Comparison of ENCODE assay signal across 1 fruit fly cellular context in the genomic region with DNA sequence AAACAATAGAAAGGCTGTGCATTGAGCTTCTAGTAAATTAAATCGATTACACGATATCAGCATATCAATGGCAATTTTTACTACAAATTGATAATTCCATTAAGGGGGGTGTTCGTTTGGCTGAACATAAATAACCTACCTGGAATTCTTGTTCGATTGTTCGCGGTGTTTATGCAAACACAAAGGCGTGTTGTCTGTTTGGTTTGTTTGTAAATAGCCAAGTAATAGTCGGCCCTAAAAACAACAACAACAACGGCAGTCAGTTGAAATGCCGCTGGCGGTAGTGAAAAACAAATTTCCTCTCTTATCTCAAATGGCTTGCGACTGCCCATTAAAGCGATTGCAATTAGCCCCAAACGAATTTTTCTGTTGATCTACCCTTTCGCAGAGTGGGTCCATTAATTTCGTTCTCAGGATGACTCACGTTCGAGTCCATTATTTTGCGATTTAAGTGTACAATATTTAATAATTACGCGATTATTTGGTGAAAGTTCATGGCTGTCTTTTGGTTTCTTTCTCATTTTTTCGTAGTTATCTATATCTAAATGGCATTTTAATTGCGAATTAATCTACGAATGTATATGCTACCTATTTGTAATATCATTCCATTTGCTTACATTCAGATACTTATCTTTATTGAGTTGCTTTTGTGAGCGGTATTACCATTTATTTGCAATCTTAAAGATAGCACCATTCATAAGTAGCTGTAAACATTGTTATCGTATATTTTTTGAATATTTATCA.
TF ChIP-seq lines count a peak whose summit lies in the region.

No protein-coding gene starts in this region.

TF ChIP-seq in whole organism, embryonic, 481 proteins besides CTCF, POLR2A, EP300 and RAD21 (continued from another document and continues in another):
- TF ChIP-seq zen2 (GFP tag; IDR thresholded peaks at IDR 0.05; lab: Robert Waterston, UW; ENCODE audit: partially characterized antibody), result no peak
- no peak for TF ChIP-seq wor (GFP tag; IDR thresholded peaks at IDR 0.05; lab: Robert Waterston, UW)
- no peak for TF ChIP-seq tin (GFP tag; optimal IDR thresholded peaks at IDR 0.05; lab: Kevin White, UChicago)
- peak; percentile 22; the same call in 1 of the 4 replicates for TF ChIP-seq Gug (GFP tag; IDR thresholded peaks at IDR 0.05; lab: Robert Waterston, UW)
- TF ChIP-seq Dll (GFP tag; IDR thresholded peaks at IDR 0.05; lab: Robert Waterston, UW; ENCODE audit: partially characterized antibody), result no peak
- TF ChIP-seq Dad (GFP tag; optimal IDR thresholded peaks at IDR 0.05; lab: Kevin White, UChicago), result no peak
- TF ChIP-seq prd (optimal IDR thresholded peaks at IDR 0.05; lab: Kevin White, UChicago), result no peak
- TF ChIP-seq prd (GFP tag; IDR thresholded peaks at IDR 0.05; lab: Robert Waterston, UW), result no peak; the same call in 1 of the 3 replicates
- TF ChIP-seq Pdp1 (GFP tag; optimal IDR thresholded peaks at IDR 0.05; lab: Kevin White, UChicago), result no peak
- TF ChIP-seq BEAF-32 (GFP tag; optimal IDR thresholded peaks at IDR 0.05; lab: Kevin White, UChicago), result no peak
- TF ChIP-seq Atf-2 (GFP tag; optimal IDR thresholded peaks at IDR 0.05; lab: Kevin White, UChicago), result no peak
- no peak for TF ChIP-seq jigr1 (GFP tag; IDR thresholded peaks at IDR 0.05; lab: Robert Waterston, UW)
- TF ChIP-seq esg (GFP tag; conservative IDR thresholded peaks at IDR 0.05; lab: Robert Waterston, UW), result no peak
- TF ChIP-seq CG10462 (GFP tag; optimal IDR thresholded peaks at IDR 0.05; lab: Kevin White, UChicago), result peak; percentile 2
- TF ChIP-seq CG3847 (GFP tag; IDR thresholded peaks at IDR 0.05; lab: Robert Waterston, UW), result no peak
- peak; percentile 23 for TF ChIP-seq Vsx1 (GFP tag; optimal IDR thresholded peaks at IDR 0.05; lab: Kevin White, UChicago)
- no peak for TF ChIP-seq CG16779 (GFP tag; IDR thresholded peaks at IDR 0.05; lab: Robert Waterston, UW)
- TF ChIP-seq ab (GFP tag; optimal IDR thresholded peaks at IDR 0.05; lab: Kevin White, UChicago), result no peak
- no peak for TF ChIP-seq slp2 (GFP tag; optimal IDR thresholded peaks at IDR 0.05; lab: Kevin White, UChicago)
- no peak for TF ChIP-seq hth (optimal IDR thresholded peaks at IDR 0.05; lab: Kevin White, UChicago)
- TF ChIP-seq gt (GFP tag; IDR thresholded peaks at IDR 0.05; lab: Robert Waterston, UW), result no peak
- TF ChIP-seq pros (GFP tag; optimal IDR thresholded peaks at IDR 0.05; lab: Kevin White, UChicago), result no peak
- TF ChIP-seq ato (GFP tag; IDR thresholded peaks at IDR 0.05; lab: Robert Waterston, UW; ENCODE audit: partially characterized antibody), result no peak
- TF ChIP-seq CG13123 (GFP tag; optimal IDR thresholded peaks at IDR 0.05; lab: Kevin White, UChicago), result no peak
- no peak for TF ChIP-seq D19B (GFP tag; optimal IDR thresholded peaks at IDR 0.05; lab: Kevin White, UChicago)
- no peak for TF ChIP-seq trem (tag; optimal IDR thresholded peaks at IDR 0.05; lab: Kevin White, UChicago)
- no peak for TF ChIP-seq kay (GFP tag; optimal IDR thresholded peaks at IDR 0.05; lab: Kevin White, UChicago)
- TF ChIP-seq dm (GFP tag; optimal IDR thresholded peaks at IDR 0.05; lab: Kevin White, UChicago), result no peak
- no peak for TF ChIP-seq cato (GFP tag; optimal IDR thresholded peaks at IDR 0.05; lab: Kevin White, UChicago; ENCODE audit: borderline replicate concordance)
- peak; percentile 16 for TF ChIP-seq Mes4 (GFP tag; optimal IDR thresholded peaks at IDR 0.05; lab: Kevin White, UChicago)
- TF ChIP-seq CG7839 (tag; optimal IDR thresholded peaks at IDR 0.05; lab: Kevin White, UChicago), result peak; percentile 22
- TF ChIP-seq CG10267 (tag; optimal IDR thresholded peaks at IDR 0.05; lab: Kevin White, UChicago), result no peak
- peak; percentile 10 for TF ChIP-seq Camta (GFP tag; optimal IDR thresholded peaks at IDR 0.05; lab: Kevin White, UChicago)
- TF ChIP-seq sr (GFP tag; IDR thresholded peaks at IDR 0.05; lab: Robert Waterston, UW), result 0 out of 3 replicates have a peak, but pooled peaks have one; percentile 20
- TF ChIP-seq CG8944 (GFP tag; optimal IDR thresholded peaks at IDR 0.05; lab: Kevin White, UChicago), result no peak
- no peak for TF ChIP-seq CG3995 (GFP tag; optimal IDR thresholded peaks at IDR 0.05; lab: Kevin White, UChicago)
- no peak for TF ChIP-seq tx (GFP tag; optimal IDR thresholded peaks at IDR 0.05; lab: Kevin White, UChicago)
- no peak for TF ChIP-seq phol (tag; optimal IDR thresholded peaks at IDR 0.05; lab: Kevin White, UChicago)
- no peak; the same call in 1 of the 2 replicates for TF ChIP-seq GATAe (GFP tag; conservative IDR thresholded peaks at IDR 0.05; lab: Robert Waterston, UW)
- TF ChIP-seq danr (GFP tag; IDR thresholded peaks at IDR 0.05; lab: Robert Waterston, UW), result no peak
- TF ChIP-seq unc-4 (GFP tag; IDR thresholded peaks at IDR 0.05; lab: Robert Waterston, UW; ENCODE audit: partially characterized antibody), result no peak
- TF ChIP-seq CG17186 (GFP tag; optimal IDR thresholded peaks at IDR 0.05; lab: Kevin White, UChicago), result no peak
- TF ChIP-seq fd3F (GFP tag; optimal IDR thresholded peaks at IDR 0.05; lab: Kevin White, UChicago), result no peak
- TF ChIP-seq Trl (optimal IDR thresholded peaks at IDR 0.05; lab: Kevin White, UChicago), result no peak
- peak; percentile 19 for TF ChIP-seq Trl (GFP tag; optimal IDR thresholded peaks at IDR 0.05; lab: Kevin White, UChicago)
- no peak; the same call in 1 of the 2 replicates for TF ChIP-seq ranshi (GFP tag; IDR thresholded peaks at IDR 0.05; lab: Robert Waterston, UW)
- peak in 1 of 2 experiments; percentile 31 for TF ChIP-seq bsh (GFP tag; optimal IDR thresholded peaks at IDR 0.05; lab: Kevin White, UChicago)
- no peak for TF ChIP-seq Drgx (GFP tag; IDR thresholded peaks at IDR 0.05; lab: Robert Waterston, UW)
- no peak for TF ChIP-seq Spps (tag; optimal IDR thresholded peaks at IDR 0.05; lab: Kevin White, UChicago)
- TF ChIP-seq dan (GFP tag; IDR thresholded peaks at IDR 0.05; lab: Robert Waterston, UW), result no peak
- TF ChIP-seq CG15479 (GFP tag; optimal IDR thresholded peaks at IDR 0.05; lab: Kevin White, UChicago), result no peak
- no peak for TF ChIP-seq Max (GFP tag; optimal IDR thresholded peaks at IDR 0.05; lab: Kevin White, UChicago)
- TF ChIP-seq CG31365 (tag; optimal IDR thresholded peaks at IDR 0.05; lab: Kevin White, UChicago), result no peak
- TF ChIP-seq toy (GFP tag; IDR thresholded peaks at IDR 0.05; lab: Robert Waterston, UW), result no peak
- TF ChIP-seq Awh (GFP tag; IDR thresholded peaks at IDR 0.05; lab: Robert Waterston, UW), result peak; percentile 68; the same call in 1 of the 2 replicates
- peak; percentile 27 for TF ChIP-seq Hand (GFP tag; optimal IDR thresholded peaks at IDR 0.05; lab: Kevin White, UChicago)
- TF ChIP-seq CG9609 (GFP tag; optimal IDR thresholded peaks at IDR 0.05; lab: Kevin White, UChicago), result no peak
- no peak for TF ChIP-seq aop (GFP tag; IDR thresholded peaks at IDR 0.05; lab: Robert Waterston, UW)
- peak; percentile 22 for TF ChIP-seq salm (tag; optimal IDR thresholded peaks at IDR 0.05; lab: Kevin White, UChicago)
- TF ChIP-seq Usf (GFP tag; optimal IDR thresholded peaks at IDR 0.05; lab: Kevin White, UChicago), result no peak
- TF ChIP-seq HmgD (GFP tag; optimal IDR thresholded peaks at IDR 0.05; lab: Kevin White, UChicago), result no peak
- TF ChIP-seq Elba2 (GFP tag; optimal IDR thresholded peaks at IDR 0.05; lab: Kevin White, UChicago), result no peak
- TF ChIP-seq Hr3 (GFP tag; optimal IDR thresholded peaks at IDR 0.05; lab: Kevin White, UChicago), result peak; percentile 27
- no peak for TF ChIP-seq Blimp-1 (GFP tag; optimal IDR thresholded peaks at IDR 0.05; lab: Kevin White, UChicago)
- no peak for TF ChIP-seq CG12104 (GFP tag; optimal IDR thresholded peaks at IDR 0.05; lab: Kevin White, UChicago)
- TF ChIP-seq CG3407 (GFP tag; optimal IDR thresholded peaks at IDR 0.05; lab: Kevin White, UChicago), result peak; percentile 34
- no peak for TF ChIP-seq Myb (GFP tag; optimal IDR thresholded peaks at IDR 0.05; lab: Kevin White, UChicago)
- TF ChIP-seq CG7372 (GFP tag; IDR thresholded peaks at IDR 0.05; lab: Robert Waterston, UW), result no peak
- no peak for TF ChIP-seq mld (GFP tag; IDR thresholded peaks at IDR 0.05; lab: Robert Waterston, UW; ENCODE audit: partially characterized antibody)
- TF ChIP-seq CG18599 (GFP tag; optimal IDR thresholded peaks at IDR 0.05; lab: Kevin White, UChicago), result no peak
- TF ChIP-seq Oli (tag; optimal IDR thresholded peaks at IDR 0.05; lab: Kevin White, UChicago), result peak; percentile 12
- 0 out of 2 replicates have a peak, but pooled peaks have one; percentile 35 for TF ChIP-seq sim (GFP tag; IDR thresholded peaks at IDR 0.05; lab: Robert Waterston, UW)
- no peak for TF ChIP-seq jumu (GFP tag; optimal IDR thresholded peaks at IDR 0.05; lab: Kevin White, UChicago)
- TF ChIP-seq dati (GFP tag; IDR thresholded peaks at IDR 0.05; lab: Robert Waterston, UW), result no peak
- TF ChIP-seq CG4424 (GFP tag; optimal IDR thresholded peaks at IDR 0.05; lab: Kevin White, UChicago), result no peak
- no peak for TF ChIP-seq CG4617 (GFP tag; optimal IDR thresholded peaks at IDR 0.05; lab: Kevin White, UChicago; ENCODE audit: borderline replicate concordance)
- TF ChIP-seq ems (GFP tag; optimal IDR thresholded peaks at IDR 0.05; lab: Kevin White, UChicago), result peak; percentile 13
- TF ChIP-seq cas (GFP tag; IDR thresholded peaks at IDR 0.05; lab: Robert Waterston, UW), result no peak
- TF ChIP-seq chinmo (GFP tag; IDR thresholded peaks at IDR 0.05; lab: Robert Waterston, UW; ENCODE audit: partially characterized antibody), result peak; percentile 72; the same call in 2 of the 4 replicates
- TF ChIP-seq ERR (GFP tag; optimal IDR thresholded peaks at IDR 0.05; lab: Kevin White, UChicago), result no peak
- TF ChIP-seq Deaf1 (tag; optimal IDR thresholded peaks at IDR 0.05; lab: Kevin White, UChicago), result no peak
- no peak for TF ChIP-seq bcd (GFP tag; optimal IDR thresholded peaks at IDR 0.05; lab: Kevin White, UChicago)
- TF ChIP-seq odd (GFP tag; optimal IDR thresholded peaks at IDR 0.05; lab: Kevin White, UChicago), result no peak
- TF ChIP-seq CG1792 (GFP tag; optimal IDR thresholded peaks at IDR 0.05; lab: Kevin White, UChicago), result peak; percentile 5
- TF ChIP-seq ac (GFP tag; optimal IDR thresholded peaks at IDR 0.05; lab: Kevin White, UChicago), result peak; percentile 18
- TF ChIP-seq Nf-YC (tag; optimal IDR thresholded peaks at IDR 0.05; lab: Kevin White, UChicago), result peak; percentile 38
- TF ChIP-seq ase (GFP tag; IDR thresholded peaks at IDR 0.05; lab: Robert Waterston, UW), result no peak
- no peak for TF ChIP-seq CG6854 (GFP tag; optimal IDR thresholded peaks at IDR 0.05; lab: Kevin White, UChicago)
- no peak for TF ChIP-seq az2 (GFP tag; optimal IDR thresholded peaks at IDR 0.05; lab: Kevin White, UChicago)
- TF ChIP-seq MTF-1 (GFP tag; optimal IDR thresholded peaks at IDR 0.05; lab: Kevin White, UChicago; ENCODE audit: borderline replicate concordance), result peak; percentile 5
- TF ChIP-seq oc (tag; optimal IDR thresholded peaks at IDR 0.05; lab: Kevin White, UChicago), result no peak
- TF ChIP-seq hkb (optimal IDR thresholded peaks at IDR 0.05; lab: Kevin White, UChicago), result no peak
- TF ChIP-seq hkb (GFP tag; IDR thresholded peaks at IDR 0.05; lab: Robert Waterston, UW), result peak; percentile 34; the same call in 1 of the 2 replicates
- no peak for TF ChIP-seq CG10959 (GFP tag; IDR thresholded peaks at IDR 0.05; lab: Robert Waterston, UW)
- TF ChIP-seq Stat92E (GFP tag; optimal IDR thresholded peaks at IDR 0.05; lab: Kevin White, UChicago), result no peak
- no peak for TF ChIP-seq CG11456 (GFP tag; IDR thresholded peaks at IDR 0.05; lab: Robert Waterston, UW)
- no peak for TF ChIP-seq CG6813 (GFP tag; optimal IDR thresholded peaks at IDR 0.05; lab: Kevin White, UChicago)
- no peak for TF ChIP-seq CG33213 (GFP tag; optimal IDR thresholded peaks at IDR 0.05; lab: Kevin White, UChicago)
- TF ChIP-seq MBD-R2 (GFP tag; IDR thresholded peaks at IDR 0.05; lab: Robert Waterston, UW), result no peak
- TF ChIP-seq CG14050 (GFP tag; IDR thresholded peaks at IDR 0.05; lab: Robert Waterston, UW), result no peak
- no peak for TF ChIP-seq CG1647 (GFP tag; optimal IDR thresholded peaks at IDR 0.05; lab: Kevin White, UChicago)
- no peak for TF ChIP-seq CG8388 (GFP tag; optimal IDR thresholded peaks at IDR 0.05; lab: Kevin White, UChicago)
- TF ChIP-seq CG14710 (tag; optimal IDR thresholded peaks at IDR 0.05; lab: Kevin White, UChicago), result no peak
- TF ChIP-seq Ptx1 (GFP tag; IDR thresholded peaks at IDR 0.05; lab: Robert Waterston, UW), result no peak
- TF ChIP-seq Sox102F (GFP tag; optimal IDR thresholded peaks at IDR 0.05; lab: Kevin White, UChicago), result no peak
- no peak for TF ChIP-seq CG32767 (GFP tag; IDR thresholded peaks at IDR 0.05; lab: Robert Waterston, UW)
- TF ChIP-seq Neu2 (GFP tag; optimal IDR thresholded peaks at IDR 0.05; lab: Kevin White, UChicago; ENCODE audit: borderline replicate concordance), result no peak
- no peak for TF ChIP-seq CG11696 (GFP tag; IDR thresholded peaks at IDR 0.05; lab: Robert Waterston, UW)
- TF ChIP-seq Dbx (GFP tag; IDR thresholded peaks at IDR 0.05; lab: Robert Waterston, UW), result 0 out of 3 replicates have a peak, but pooled peaks have one; percentile 29
- no peak for TF ChIP-seq CG2129 (GFP tag; IDR thresholded peaks at IDR 0.05; lab: Robert Waterston, UW; ENCODE audit: partially characterized antibody)
- no peak for TF ChIP-seq CG34376 (GFP tag; optimal IDR thresholded peaks at IDR 0.05; lab: Kevin White, UChicago)
- peak; percentile 0 for TF ChIP-seq CG10543 (GFP tag; optimal IDR thresholded peaks at IDR 0.05; lab: Kevin White, UChicago)
- peak; percentile 82 for TF ChIP-seq grn (GFP tag; optimal IDR thresholded peaks at IDR 0.05; lab: Kevin White, UChicago)
- TF ChIP-seq CG9817 (tag; optimal IDR thresholded peaks at IDR 0.05; lab: Kevin White, UChicago), result peak; percentile 18
- TF ChIP-seq CG9797 (GFP tag; optimal IDR thresholded peaks at IDR 0.05; lab: Kevin White, UChicago), result no peak
- no peak for TF ChIP-seq Sin3A (optimal IDR thresholded peaks at IDR 0.05; lab: Kevin White, UChicago)
- peak; percentile 53 for TF ChIP-seq row (GFP tag; IDR thresholded peaks at IDR 0.05; lab: Robert Waterston, UW)
- TF ChIP-seq pum (GFP tag; optimal IDR thresholded peaks at IDR 0.05; lab: Kevin White, UChicago), result no peak
- no peak for TF ChIP-seq knrl (GFP tag; IDR thresholded peaks at IDR 0.05; lab: Robert Waterston, UW; ENCODE audit: partially characterized antibody)
- TF ChIP-seq CG12155 (GFP tag; optimal IDR thresholded peaks at IDR 0.05; lab: Kevin White, UChicago), result no peak
- no peak for TF ChIP-seq h (optimal IDR thresholded peaks at IDR 0.05; lab: Kevin White, UChicago)
- TF ChIP-seq HLHmδ (GFP tag; optimal IDR thresholded peaks at IDR 0.05; lab: Kevin White, UChicago), result peak; percentile 33
- no peak for TF ChIP-seq Abd-B (GFP tag; optimal IDR thresholded peaks at IDR 0.05; lab: Kevin White, UChicago)
- TF ChIP-seq CG16863 (GFP tag; optimal IDR thresholded peaks at IDR 0.05; lab: Kevin White, UChicago), result peak; percentile 15
- no peak for TF ChIP-seq CG8359 (GFP tag; optimal IDR thresholded peaks at IDR 0.05; lab: Kevin White, UChicago; ENCODE audit: borderline replicate concordance)
